Fruit fly (Drosophila melanogaster) whole organism, embryonic: Measurements from ENCODE around the gene CG33695.

ENCODE experiments used
- Bgb ChIP-seq: fragments of 200-800 bp; sonication (Bioruptor generic); IDR thresholded peaks from 2 replicates; pipeline ENCODE4 v1.3.6; 2022; ENCODE audit warnings: missing biosample characterization, missing genetic modification characterization; ENCODE audit not compliant: partially characterized antibody
- CG11093 ChIP-seq: fragments of 200-800 bp; sonication (Bioruptor generic); IDR thresholded peaks from 3 replicates; pipeline ENCODE4 v1.3.6; 2022; ENCODE audit warnings: missing biosample characterization, missing genetic modification characterization
- CG11398 ChIP-seq: fragments of 200-800 bp; sonication (Bioruptor generic); optimal IDR thresholded peaks from 2 replicates; lab custom pipeline; 2016; ENCODE audit warnings: missing biosample characterization, missing genetic modification characterization
- CG12219 ChIP-seq: fragments of 200-800 bp; sonication (Bioruptor generic); optimal IDR thresholded peaks from 3 replicates; lab custom pipeline; 2018; ENCODE audit warnings: missing biosample characterization, mild to moderate bottlenecking, missing genetic modification characterization
- CG14050 ChIP-seq: fragments of 200-800 bp; sonication (Bioruptor generic); IDR thresholded peaks from 3 replicates; pipeline ENCODE4 v1.3.6; 2022; ENCODE audit warnings: missing biosample characterization, missing genetic modification characterization
- CG14441 ChIP-seq: fragments of 200-800 bp; sonication (Bioruptor generic); IDR thresholded peaks from 2 replicates; pipeline ENCODE4 v1.3.6; 2022; ENCODE audit warnings: missing biosample characterization, missing genetic modification characterization
- CG14667 ChIP-seq: fragments of 200-800 bp; sonication (Bioruptor generic); IDR thresholded peaks from 2 replicates; pipeline ENCODE4 v1.3.6; 2022; ENCODE audit warnings: missing biosample characterization, missing genetic modification characterization
- CG14860 ChIP-seq: fragments of 200-800 bp; sonication (Bioruptor generic); IDR thresholded peaks from 3 replicates; pipeline ENCODE4 v1.3.6; 2022; ENCODE audit warnings: missing biosample characterization, missing genetic modification characterization; ENCODE audit not compliant: partially characterized antibody
- CG15011 ChIP-seq: fragments of 200-800 bp; sonication (Bioruptor generic); optimal IDR thresholded peaks from 3 replicates; lab custom pipeline; 2018; ENCODE audit warnings: missing biosample characterization, mild to moderate bottlenecking, missing genetic modification characterization
- CG1529 ChIP-seq: fragments of 200-800 bp; sonication (Bioruptor generic); optimal IDR thresholded peaks from 3 replicates; lab custom pipeline; 2018; ENCODE audit warnings: missing biosample characterization, missing genetic modification characterization
- CG17829 ChIP-seq: fragments of 200-800 bp; optimal IDR thresholded peaks from 2 replicates; lab custom pipeline; 2019; ENCODE audit warnings: missing biosample characterization, mild to moderate bottlenecking, missing genetic modification characterization, moderate library complexity
- CG18599 ChIP-seq: fragments of 200-800 bp; sonication (Bioruptor generic); optimal IDR thresholded peaks from 3 replicates; lab custom pipeline; 2017; ENCODE audit warnings: missing biosample characterization, missing genetic modification characterization, mild to moderate bottlenecking, moderate library complexity, missing genetic modification reagents
- CG32772 ChIP-seq: fragments of 200-800 bp; sonication (Bioruptor generic); IDR thresholded peaks from 2 replicates; pipeline ENCODE4 v1.3.6; 2022; ENCODE audit warnings: missing biosample characterization, missing genetic modification characterization
- CG6813 ChIP-seq: fragments of 200-800 bp; sonication (Bioruptor generic); optimal IDR thresholded peaks from 2 replicates; lab custom pipeline; 2017; ENCODE audit warnings: missing biosample characterization, missing genetic modification characterization, mild to moderate bottlenecking, moderate library complexity, missing genetic modification reagents
- CG7357 ChIP-seq: fragments of 200-800 bp; sonication (Bioruptor generic); IDR thresholded peaks from 3 replicates; pipeline ENCODE4 v1.3.6; 2022; ENCODE audit warnings: missing biosample characterization, missing genetic modification characterization
- CG7556 ChIP-seq: fragments of 200-800 bp; sonication (Bioruptor generic); optimal IDR thresholded peaks from 2 replicates; lab custom pipeline; 2017; ENCODE audit warnings: missing biosample characterization, mild to moderate bottlenecking, missing genetic modification characterization
- CG9437 ChIP-seq: fragments of 200-800 bp; sonication (Bioruptor generic); optimal IDR thresholded peaks from 2 replicates; lab custom pipeline; 2018; ENCODE audit warnings: missing biosample characterization, mild to moderate bottlenecking, missing genetic modification characterization
- CG9797 ChIP-seq: fragments of 200-800 bp; sonication (Bioruptor generic); optimal IDR thresholded peaks from 3 replicates; lab custom pipeline; 2018; ENCODE audit warnings: missing biosample characterization, mild to moderate bottlenecking, missing genetic modification characterization
- CkIIα-i1 ChIP-seq: fragments of 200-800 bp; sonication (Bioruptor generic); IDR thresholded peaks from 2 replicates; pipeline ENCODE4 v1.3.6; 2022; ENCODE audit warnings: missing biosample characterization, missing genetic modification characterization
- Dip3 ChIP-seq: fragments of 200-800 bp; sonication (Bioruptor generic); optimal IDR thresholded peaks from 3 replicates; lab custom pipeline; 2016; ENCODE audit warnings: missing biosample characterization, missing genetic modification characterization
- Doc2 ChIP-seq: fragments of 200-800 bp; sonication (Bioruptor generic); IDR thresholded peaks from 2 replicates; pipeline ENCODE4 v1.3.6; 2022; ENCODE audit warnings: missing biosample characterization, missing genetic modification characterization
- Elba2 ChIP-seq: fragments of 200-800 bp; sonication (Bioruptor generic); optimal IDR thresholded peaks from 3 replicates; lab custom pipeline; 2016; ENCODE audit warnings: missing biosample characterization, missing genetic modification characterization
- HLH54F ChIP-seq: fragments of 200-800 bp; sonication (Bioruptor generic); optimal IDR thresholded peaks from 3 replicates; lab custom pipeline; 2016; ENCODE audit warnings: missing biosample characterization, missing genetic modification characterization
- Hey ChIP-seq: fragments of 200-800 bp; sonication (Bioruptor generic); optimal IDR thresholded peaks from 3 replicates; lab custom pipeline; 2018; ENCODE audit warnings: missing biosample characterization, mild to moderate bottlenecking, missing genetic modification characterization
- MESR4 ChIP-seq: fragments of 200-800 bp; sonication (Bioruptor generic); optimal IDR thresholded peaks from 2 replicates; lab custom pipeline; 2018; ENCODE audit warnings: missing biosample characterization, mild to moderate bottlenecking, missing genetic modification characterization, moderate library complexity
- Med ChIP-seq: fragments of 200-800 bp; sonication (Bioruptor generic); peaks from one replicate; lab custom pipeline; 2016; ENCODE audit warnings: missing biosample characterization, missing genetic modification characterization, mild to moderate bottlenecking, inconsistent platforms, moderate library complexity
- Meics ChIP-seq: fragments of 200-800 bp; sonication (Bioruptor generic); optimal IDR thresholded peaks from 2 replicates; lab custom pipeline; 2017; ENCODE audit warnings: missing biosample characterization, mild to moderate bottlenecking, missing genetic modification characterization
- Optix ChIP-seq: fragments of 200-800 bp; sonication (Bioruptor generic); IDR thresholded peaks from 3 replicates; pipeline ENCODE4 v1.3.6; 2022; ENCODE audit warnings: missing biosample characterization, missing genetic modification characterization
- ash1 ChIP-seq: fragments of 200-800 bp; sonication (Bioruptor generic); optimal IDR thresholded peaks from 2 replicates; lab custom pipeline; 2018; ENCODE audit warnings: missing biosample characterization, mild to moderate bottlenecking, missing genetic modification characterization
- az2 ChIP-seq: fragments of 200-800 bp; sonication (Bioruptor generic); optimal IDR thresholded peaks from 3 replicates; lab custom pipeline; 2016; ENCODE audit warnings: missing biosample characterization, missing genetic modification characterization
- bigmax ChIP-seq: fragments of 200-800 bp; sonication (Bioruptor generic); optimal IDR thresholded peaks from 2 replicates; lab custom pipeline; 2018; ENCODE audit warnings: missing biosample characterization, mild to moderate bottlenecking, missing genetic modification characterization
- chinmo ChIP-seq: fragments of 200-800 bp; sonication (Bioruptor generic); IDR thresholded peaks from 4 replicates; pipeline ENCODE4 v1.3.6; 2022; ENCODE audit warnings: missing biosample characterization, missing genetic modification characterization; ENCODE audit not compliant: partially characterized antibody
- dimm ChIP-seq: fragments of 200-800 bp; sonication (Bioruptor generic); IDR thresholded peaks from 2 replicates; pipeline ENCODE4 v1.3.6; 2022; ENCODE audit warnings: missing biosample characterization, missing genetic modification characterization
- gsb-n ChIP-seq: fragments of 200-800 bp; sonication (Bioruptor generic); optimal IDR thresholded peaks from 3 replicates; lab custom pipeline; 2018; ENCODE audit warnings: missing biosample characterization, mild to moderate bottlenecking, missing genetic modification characterization
- hbn ChIP-seq: fragments of 200-800 bp; sonication (Bioruptor generic); IDR thresholded peaks from 2 replicates; pipeline ENCODE4 v1.3.6; 2022; ENCODE audit warnings: missing biosample characterization, missing genetic modification characterization; ENCODE audit not compliant: partially characterized antibody
- her ChIP-seq: fragments of 200-800 bp; sonication (Bioruptor generic); optimal IDR thresholded peaks from 2 replicates; lab custom pipeline; 2016; ENCODE audit warnings: missing biosample characterization, missing genetic modification characterization
- jumu ChIP-seq: fragments of 200-800 bp; sonication (Bioruptor generic); optimal IDR thresholded peaks from 3 replicates; lab custom pipeline; 2016; ENCODE audit warnings: missing biosample characterization, missing genetic modification characterization
- mld ChIP-seq: fragments of 200-800 bp; sonication (Bioruptor generic); IDR thresholded peaks from 3 replicates; pipeline ENCODE4 v1.3.6; 2022; ENCODE audit warnings: missing biosample characterization, missing genetic modification characterization; ENCODE audit not compliant: partially characterized antibody
- pan ChIP-seq, 4 experiments: fragments of >200 bp in 3 of 4; fragments of 200-800 bp in 1 of 4; sonication (Bioruptor generic) in 1 of 4; optimal IDR thresholded peaks in 3 of 4; IDR thresholded peaks in 1 of 4; 2 replicates each; pipeline versions ENCODE4 v1.3.6 to Lab custom; 2017 to 2022; ENCODE audit warnings: missing biosample characterization in 2 of 4, missing genetic modification characterization in 2 of 4, mixed read lengths in 1 of 4
- peb ChIP-seq: fragments of 200-800 bp; sonication (Bioruptor generic); IDR thresholded peaks from 2 replicates; pipeline ENCODE4 v1.3.6; 2022; ENCODE audit warnings: missing biosample characterization, missing genetic modification characterization
- psq ChIP-seq: fragments of 200-800 bp; sonication (Bioruptor generic); optimal IDR thresholded peaks from 2 replicates; lab custom pipeline; 2017; ENCODE audit warnings: missing biosample characterization, missing genetic modification characterization
- ranshi ChIP-seq: fragments of 200-800 bp; sonication (Bioruptor generic); IDR thresholded peaks from 2 replicates; pipeline ENCODE4 v1.3.6; 2022; ENCODE audit warnings: missing biosample characterization, missing genetic modification characterization
- schlank ChIP-seq: fragments of 200-800 bp; sonication (Bioruptor generic); optimal IDR thresholded peaks from 2 replicates; lab custom pipeline; 2018; ENCODE audit warnings: missing biosample characterization, mild to moderate bottlenecking, missing genetic modification characterization
- seq ChIP-seq: fragments of 200-800 bp; sonication (Bioruptor generic); IDR thresholded peaks from 2 replicates; pipeline ENCODE4 v1.3.6; 2022; ENCODE audit warnings: missing biosample characterization, missing genetic modification characterization
- ssp ChIP-seq: fragments of 200-800 bp; sonication (Bioruptor generic); IDR thresholded peaks from 2 replicates; pipeline ENCODE4 v1.3.6; 2022; ENCODE audit warnings: missing biosample characterization, missing genetic modification characterization
- tll ChIP-seq, 2 experiments: fragments of 200-800 bp in 1 of 2; fragments of >200 bp in 1 of 2; sonication (Bioruptor generic) in 1 of 2; optimal IDR thresholded peaks; 2 replicates each; lab custom pipeline; 2017 to 2019; ENCODE audit warnings: missing biosample characterization in 2 of 2, missing genetic modification characterization in 2 of 2, mild to moderate bottlenecking in 1 of 2, moderate library complexity in 1 of 2
- trem ChIP-seq: fragments of 200-800 bp; optimal IDR thresholded peaks from 3 replicates; lab custom pipeline; 2019; ENCODE audit warnings: missing biosample characterization, mild to moderate bottlenecking, missing genetic modification characterization, moderate library complexity
- wek ChIP-seq: fragments of 200-800 bp; sonication (Bioruptor generic); optimal IDR thresholded peaks from 3 replicates; lab custom pipeline; 2018; ENCODE audit warnings: missing biosample characterization, mild to moderate bottlenecking, missing genetic modification characterization, moderate library complexity
- zen ChIP-seq: fragments of 200-800 bp; sonication (Bioruptor generic); optimal IDR thresholded peaks from 3 replicates; lab custom pipeline; 2018; ENCODE audit warnings: missing biosample characterization, mild to moderate bottlenecking, missing genetic modification characterization, moderate library complexity

Gene CG33695

dm6 chr2L:11277927-11278351 is at the start of gene CG33695 (continued):
- no peak for TF ChIP-seq Meics (GFP tag; lab: Kevin White, UChicago)
- TF ChIP-seq CG14441: no peak
- peak; percentile 85 for TF ChIP-seq MESR4 (GFP tag; lab: Kevin White, UChicago)
- TF ChIP-seq CG14050 (GFP tag; lab: Robert Waterston, UW): peak; percentile 36; the same call in 2 of the 3 replicates
- no peak for TF ChIP-seq wek
- TF ChIP-seq her (GFP tag; lab: Kevin White, UChicago): peak; percentile 89
- TF ChIP-seq CG11093 (GFP tag; lab: Robert Waterston, UW): no peak
- peak; percentile 33 for TF ChIP-seq zen (tag; lab: Kevin White, UChicago)
- TF ChIP-seq ash1 (GFP tag; lab: Kevin White, UChicago): no peak
- TF ChIP-seq Doc2: no peak
- no peak for TF ChIP-seq CG1529 (GFP tag; lab: Kevin White, UChicago)
- TF ChIP-seq CG12219: no peak
- no peak for TF ChIP-seq pan (optimal IDR thresholded peaks at IDR 0.05; lab: Kevin White, UChicago)
- peak in 1 of 2 experiments; percentile 22 for TF ChIP-seq pan (GFP tag; optimal IDR thresholded peaks at IDR 0.05 in 1 of 2, IDR thresholded peaks at IDR 0.05 in 1 of 2)
- no peak for TF ChIP-seq CG32772
- TF ChIP-seq Optix (GFP tag; lab: Robert Waterston, UW): no peak
- peak; percentile 2 for TF ChIP-seq psq (GFP tag; lab: Kevin White, UChicago)
- no peak for TF ChIP-seq dimm (GFP tag; lab: Robert Waterston, UW)
- no peak for TF ChIP-seq Elba2 (GFP tag; lab: Kevin White, UChicago)
- TF ChIP-seq gsb-n (tag; lab: Kevin White, UChicago): peak; percentile 4
- TF ChIP-seq CG17829 (tag; lab: Kevin White, UChicago): peak; percentile 33
- 0 out of 4 replicates have a peak, but pooled peaks have one; percentile 49 for TF ChIP-seq chinmo
- TF ChIP-seq HLH54F: peak; percentile 87
- peak; percentile 75 for TF ChIP-seq Dip3 (GFP tag; lab: Kevin White, UChicago)
- peak; percentile 98 for TF ChIP-seq Med (GFP tag; lab: Kevin White, UChicago)
- no peak for TF ChIP-seq schlank (tag; lab: Kevin White, UChicago)
- no peak for TF ChIP-seq bigmax (GFP tag; lab: Kevin White, UChicago)
- TF ChIP-seq CG14667 (GFP tag; lab: Robert Waterston, UW): no peak
- peak; percentile 55 for TF ChIP-seq CG7556
- no peak for TF ChIP-seq CG15011
- TF ChIP-seq CG9437 (GFP tag; lab: Kevin White, UChicago): peak; percentile 96
- peak; percentile 24 for TF ChIP-seq CG9797
- peak; percentile 64; the same call in 2 of the 3 replicates for TF ChIP-seq CG14860 (GFP tag; lab: Robert Waterston, UW)
- TF ChIP-seq peb (GFP tag; lab: Robert Waterston, UW): no peak
- TF ChIP-seq tll (GFP tag; optimal IDR thresholded peaks at IDR 0.05; lab: Kevin White, UChicago): peak in 1 of 2 experiments; percentile 29
- TF ChIP-seq CG18599 (GFP tag; lab: Kevin White, UChicago): no peak
- no peak for TF ChIP-seq Hey
- TF ChIP-seq CG7357 (GFP tag; lab: Robert Waterston, UW): no peak
- no peak for TF ChIP-seq CG6813 (GFP tag; lab: Kevin White, UChicago)
- peak; percentile 74 for TF ChIP-seq Bgb (GFP tag; lab: Robert Waterston, UW)
- TF ChIP-seq CkIIα-i1 (GFP tag; lab: Robert Waterston, UW): no peak
- peak; percentile 30; the same call in 1 of the 2 replicates for TF ChIP-seq ranshi (GFP tag; lab: Robert Waterston, UW)
- peak; percentile 59 for TF ChIP-seq CG11398 (GFP tag; lab: Kevin White, UChicago)
- peak; percentile 42; the same call in 1 of the 2 replicates for TF ChIP-seq ssp
- TF ChIP-seq seq (GFP tag; lab: Robert Waterston, UW): peak; percentile 55; the same call in 1 of the 2 replicates
- peak; percentile 55 for TF ChIP-seq trem
- peak; percentile 56; the same call in 1 of the 3 replicates for TF ChIP-seq mld (GFP tag; lab: Robert Waterston, UW)
- TF ChIP-seq az2 (GFP tag; lab: Kevin White, UChicago): peak; percentile 34
- peak; percentile 79 for TF ChIP-seq jumu (GFP tag; lab: Kevin White, UChicago)
- peak; percentile 71 for TF ChIP-seq hbn (GFP tag; lab: Robert Waterston, UW)
